Fruit fly (Drosophila melanogaster): ENCODE results near the gene CG8117.

The CG8117 gene

DNA sequence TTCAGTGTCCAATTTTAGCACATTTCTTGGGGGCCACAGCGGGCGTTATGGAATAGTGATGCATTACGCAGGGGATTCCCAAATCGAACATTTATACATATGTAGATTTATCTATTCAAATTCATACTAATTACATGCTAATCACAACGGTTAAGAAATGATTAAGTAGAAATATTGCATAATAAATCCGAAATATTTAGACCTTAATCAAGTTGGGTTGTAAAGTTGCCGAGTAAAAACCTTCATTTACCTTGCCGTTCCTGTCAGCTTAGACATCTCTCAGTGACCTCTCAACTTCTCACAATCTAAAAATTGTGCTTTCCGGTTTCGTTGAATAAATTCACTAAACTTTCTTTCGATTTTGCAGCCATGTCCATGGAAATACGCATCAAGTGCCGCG is at the start of gene CG8117:
CG8117 (plus strand) TSS at position 301 of the 400 bp plus-strand sequence.
- TF ChIP-seq CG9705 (GFP tag; optimal IDR thresholded peaks at IDR 0.05) (no peak), jim (GFP tag; optimal IDR thresholded peaks at IDR 0.05) (no peak), Vsx2 (GFP tag; optimal IDR thresholded peaks at IDR 0.05; ENCODE audit: partially characterized antibody) (no peak), Jra (GFP tag; optimal IDR thresholded peaks at IDR 0.05) (no peak), dmrt93B (GFP tag; optimal IDR thresholded peaks at IDR 0.05) (no peak), brk (GFP tag; optimal IDR thresholded peaks at IDR 0.05) (no peak), dl (GFP tag; optimal IDR thresholded peaks at IDR 0.05; ENCODE audit: insufficient read depth in 1 of 2, partially characterized antibody in 2 of 2) (no peak), pan (optimal IDR thresholded peaks at IDR 0.05) (no peak)

DNA sequence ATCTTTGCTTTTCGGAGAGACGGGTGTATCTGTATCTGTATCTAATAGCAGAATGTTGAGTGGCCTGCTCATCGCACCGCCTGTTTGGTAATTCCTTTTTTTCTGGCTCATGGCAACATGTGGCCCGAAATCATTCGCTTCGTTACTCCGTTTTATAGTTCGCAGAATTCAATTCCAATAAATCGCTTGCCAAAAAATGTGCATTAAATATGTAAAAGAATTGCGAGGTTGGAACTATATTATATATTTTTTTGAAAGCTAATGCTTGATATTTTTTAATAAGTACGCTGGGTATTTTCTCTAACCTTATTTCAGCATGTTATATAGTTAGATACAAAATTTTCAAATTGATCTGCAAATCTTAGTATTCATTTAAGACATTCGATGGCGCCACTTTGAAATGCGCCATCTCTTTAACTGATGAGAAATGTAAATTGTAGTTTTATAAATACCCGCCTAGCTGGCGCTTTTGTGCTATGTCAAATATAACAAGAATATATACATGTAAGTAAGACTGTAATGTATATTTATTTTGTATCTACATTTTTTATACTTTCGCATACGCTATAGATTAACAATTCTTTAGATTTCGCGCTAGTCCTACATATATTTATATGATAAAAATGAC is 49.7 kb upstream of the CG8117 start:
- TF ChIP-seq rgr (GFP tag; optimal IDR thresholded peaks at IDR 0.05) (peak; percentile 19), pan (optimal IDR thresholded peaks at IDR 0.05) (no peak), jim (GFP tag; optimal IDR thresholded peaks at IDR 0.05) (no peak), brk (GFP tag; optimal IDR thresholded peaks at IDR 0.05) (peak; percentile 28), GATAd (GFP tag; optimal IDR thresholded peaks at IDR 0.05) (no peak), CrebA (GFP tag; optimal IDR thresholded peaks at IDR 0.05; ENCODE audit: borderline replicate concordance) (no peak), sage (GFP tag; optimal IDR thresholded peaks at IDR 0.05) (no peak), Mio (GFP tag; optimal IDR thresholded peaks at IDR 0.05) (no peak), sv (GFP tag; optimal IDR thresholded peaks at IDR 0.05) (no peak), HLH106 (tag; optimal IDR thresholded peaks at IDR 0.05) (peak; percentile 27), br (GFP tag; optimal IDR thresholded peaks at IDR 0.05) (no peak), woc (GFP tag; optimal IDR thresholded peaks at IDR 0.05) (no peak), lola (GFP tag; optimal IDR thresholded peaks at IDR 0.05) (no peak), Hnf4 (GFP tag; optimal IDR thresholded peaks at IDR 0.05) (peak; percentile 32), fru (GFP tag; optimal IDR thresholded peaks at IDR 0.05) (no peak), h (GFP tag; optimal IDR thresholded peaks at IDR 0.05) (peak; percentile 13), Sp1 (GFP tag; optimal IDR thresholded peaks at IDR 0.05) (no peak), dl (GFP tag; optimal IDR thresholded peaks at IDR 0.05; ENCODE audit: insufficient read depth in 1 of 2, partially characterized antibody in 2 of 2) (no peak), foxo (GFP tag; optimal IDR thresholded peaks at IDR 0.05) (peak in 1 of 2 experiments; percentile 20), Myc (optimal IDR thresholded peaks at IDR 0.05) (peak; percentile 68), Dif (GFP tag; optimal IDR thresholded peaks at IDR 0.05; ENCODE audit: partially characterized antibody) (no peak), Hr78 (GFP tag; optimal IDR thresholded peaks at IDR 0.05) (no peak)

DNA sequence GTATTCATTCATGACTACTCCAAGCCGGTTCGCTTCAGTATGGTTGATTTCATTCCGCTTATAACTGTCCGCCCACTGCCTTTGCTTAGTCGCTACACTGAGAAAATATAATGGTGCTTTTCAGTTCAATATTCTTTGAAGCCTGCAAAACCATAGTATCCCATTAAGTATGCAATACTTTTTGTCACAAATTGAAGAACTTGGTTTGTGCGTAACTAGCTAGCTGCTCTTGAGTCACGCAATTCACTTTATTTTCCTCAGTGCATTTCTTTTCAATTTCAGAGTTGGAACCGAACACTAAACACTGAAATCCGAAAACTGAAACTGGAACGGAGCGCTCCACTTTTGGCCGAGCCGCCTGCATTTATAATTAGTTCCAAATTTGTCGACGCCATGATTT is 44.3 kb upstream of the CG8117 start:
- TF ChIP-seq h (GFP tag; optimal IDR thresholded peaks at IDR 0.05) (peak; percentile 24), foxo (GFP tag; optimal IDR thresholded peaks at IDR 0.05) (peak in 1 of 2 experiments; percentile 22), fru (GFP tag; optimal IDR thresholded peaks at IDR 0.05) (peak; percentile 4), ey (GFP tag; optimal IDR thresholded peaks at IDR 0.05) (peak; percentile 7), HLH106 (tag; optimal IDR thresholded peaks at IDR 0.05) (peak; percentile 36), Mio (GFP tag; optimal IDR thresholded peaks at IDR 0.05) (no peak)

DNA sequence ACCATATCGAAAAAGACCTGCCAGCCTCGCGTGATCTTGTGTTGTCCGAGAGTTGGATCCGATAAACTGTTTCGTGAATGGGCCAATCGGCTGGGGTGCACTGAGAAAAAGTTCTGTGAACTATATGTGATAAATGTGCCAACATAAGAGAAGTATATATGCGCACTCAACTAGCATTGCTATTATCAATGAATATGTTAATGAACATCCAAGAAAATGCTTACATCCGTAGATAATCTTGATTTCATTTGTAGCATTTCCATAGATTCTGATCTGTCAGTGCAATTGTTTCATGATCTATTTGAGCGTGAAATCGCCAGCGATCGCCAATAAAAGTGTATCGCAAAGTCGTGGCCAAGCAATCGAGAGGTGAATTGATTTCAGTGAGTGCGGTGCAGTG is 42.7 kb upstream of the CG8117 start:
- TF ChIP-seq rgr (GFP tag; optimal IDR thresholded peaks at IDR 0.05) (no peak), Sp1 (GFP tag; optimal IDR thresholded peaks at IDR 0.05) (no peak), tai (GFP tag; optimal IDR thresholded peaks at IDR 0.05) (no peak), CG32264 (GFP tag; optimal IDR thresholded peaks at IDR 0.05) (no peak), Myc (optimal IDR thresholded peaks at IDR 0.05) (no peak), lola (GFP tag; optimal IDR thresholded peaks at IDR 0.05) (no peak), h (GFP tag; optimal IDR thresholded peaks at IDR 0.05) (no peak), Hr78 (GFP tag; optimal IDR thresholded peaks at IDR 0.05) (no peak), Rel (GFP tag; optimal IDR thresholded peaks at IDR 0.05) (no peak), Rel (tag; optimal IDR thresholded peaks at IDR 0.05) (no peak), usp (GFP tag; optimal IDR thresholded peaks at IDR 0.05) (no peak), Hr83 (GFP tag; optimal IDR thresholded peaks at IDR 0.05; ENCODE audit: poor library complexity, severe bottlenecking) (no peak), pan (optimal IDR thresholded peaks at IDR 0.05) (no peak), Dfd (GFP tag; optimal IDR thresholded peaks at IDR 0.05) (no peak), fru (GFP tag; optimal IDR thresholded peaks at IDR 0.05) (no peak)
